Fruit fly (Drosophila melanogaster): ENCODE data around the gene CG5116.

CG5116 gene

dm6 chr3R:25518099-25518567 is 35.2 kb downstream of the CG5116 start (continued):
- TF ChIP-seq crp (GFP tag; optimal IDR thresholded peaks at IDR 0.05) (no peak), CG4360 (GFP tag; IDR thresholded peaks at IDR 0.05) (no peak), hth (optimal IDR thresholded peaks at IDR 0.05) (no peak), dati (GFP tag; IDR thresholded peaks at IDR 0.05) (no peak), bbx (GFP tag; IDR thresholded peaks at IDR 0.05; ENCODE audit: partially characterized antibody) (no peak), CG4282 (GFP tag; optimal IDR thresholded peaks at IDR 0.05) (no peak), Mrtf (GFP tag; IDR thresholded peaks at IDR 0.05) (no peak), CG1233 (GFP tag; optimal IDR thresholded peaks at IDR 0.05) (no peak), sug (tag; optimal IDR thresholded peaks at IDR 0.05) (no peak), CG2116 (GFP tag; optimal IDR thresholded peaks at IDR 0.05) (no peak), HLH4C (GFP tag; IDR thresholded peaks at IDR 0.05; ENCODE audit: partially characterized antibody) (no peak), CG31224 (GFP tag; IDR thresholded peaks at IDR 0.05) (0 out of 2 replicates have a peak, but pooled peaks have one; percentile 6), ttk (GFP tag; IDR thresholded peaks at IDR 0.05) (no peak), onecut (GFP tag; IDR thresholded peaks at IDR 0.05) (no peak), esg (GFP tag; conservative IDR thresholded peaks at IDR 0.05) (no peak), h (optimal IDR thresholded peaks at IDR 0.05) (no peak), dmrt99B (tag; optimal IDR thresholded peaks at IDR 0.05) (no peak), ci (GFP tag; IDR thresholded peaks at IDR 0.05) (no peak), tgo (GFP tag; IDR thresholded peaks at IDR 0.05) (no peak), Dip3 (GFP tag; optimal IDR thresholded peaks at IDR 0.05) (no peak), Taf1 (GFP tag; IDR thresholded peaks at IDR 0.05) (no peak), Awh (GFP tag; IDR thresholded peaks at IDR 0.05) (no peak), H15 (GFP tag; IDR thresholded peaks at IDR 0.05) (no peak), CG10274 (GFP tag; optimal IDR thresholded peaks at IDR 0.05) (no peak), CG9932 (GFP tag; IDR thresholded peaks at IDR 0.05) (0 out of 2 replicates have a peak, but pooled peaks have one; percentile 8), Drgx (GFP tag; IDR thresholded peaks at IDR 0.05) (0 out of 2 replicates have a peak, but pooled peaks have one; percentile 16), CG14441 (GFP tag; IDR thresholded peaks at IDR 0.05) (no peak), Deaf1 (tag; optimal IDR thresholded peaks at IDR 0.05) (peak; percentile 21), CG15601 (tag; optimal IDR thresholded peaks at IDR 0.05) (no peak), NC2β (GFP tag; optimal IDR thresholded peaks at IDR 0.05) (no peak), dimm (GFP tag; IDR thresholded peaks at IDR 0.05) (no peak), CG11696 (GFP tag; IDR thresholded peaks at IDR 0.05) (no peak), CG2712 (tag; optimal IDR thresholded peaks at IDR 0.05) (no peak), Sry-δ (GFP tag; optimal IDR thresholded peaks at IDR 0.05) (no peak), CG8290 (GFP tag; optimal IDR thresholded peaks at IDR 0.05) (no peak), CG8290 (tag; optimal IDR thresholded peaks at IDR 0.05) (no peak), CG12299 (tag; optimal IDR thresholded peaks at IDR 0.05) (no peak), pros (GFP tag; optimal IDR thresholded peaks at IDR 0.05) (peak; percentile 13), CG31388 (GFP tag; optimal IDR thresholded peaks at IDR 0.05) (no peak), abd-A (tag; optimal IDR thresholded peaks at IDR 0.05) (peak; percentile 43), CG9817 (tag; optimal IDR thresholded peaks at IDR 0.05) (no peak), CG4328 (GFP tag; optimal IDR thresholded peaks at IDR 0.05) (no peak), chm (GFP tag; IDR thresholded peaks at IDR 0.05) (0 out of 2 replicates have a peak, but pooled peaks have one; percentile 29), hbn (GFP tag; IDR thresholded peaks at IDR 0.05; ENCODE audit: partially characterized antibody) (no peak), Max (GFP tag; optimal IDR thresholded peaks at IDR 0.05) (no peak), ac (GFP tag; optimal IDR thresholded peaks at IDR 0.05) (no peak), al (GFP tag; IDR thresholded peaks at IDR 0.05) (no peak), nom (GFP tag; optimal IDR thresholded peaks at IDR 0.05) (peak; percentile 37), CG12236 (GFP tag; optimal IDR thresholded peaks at IDR 0.05) (no peak), HHEX (GFP tag; optimal IDR thresholded peaks at IDR 0.05) (no peak), TFAM (GFP tag; optimal IDR thresholded peaks at IDR 0.05) (no peak), sqz (GFP tag; optimal IDR thresholded peaks at IDR 0.05) (peak; percentile 65), crc (GFP tag; optimal IDR thresholded peaks at IDR 0.05) (no peak)

Measured in whole organism, embryonic.